Fruit fly (Drosophila melanogaster): ENCODE measurements around the gene CG31624.

Gene CG31624

dm6 chr2L:21163311-21163842 is 36.8 kb downstream of the CG31624 start, which contains the start of gene Noc2 (continued):
- no peak for TF ChIP-seq CG6175 (GFP tag; IDR thresholded peaks at IDR 0.05)
- peak; percentile 20 for TF ChIP-seq CG6654 (GFP tag; optimal IDR thresholded peaks at IDR 0.05)
- no peak for TF ChIP-seq CG2889 (GFP tag; IDR thresholded peaks at IDR 0.05)
- no peak for TF ChIP-seq slp2 (GFP tag; optimal IDR thresholded peaks at IDR 0.05)
- no peak for TF ChIP-seq bowl (GFP tag; IDR thresholded peaks at IDR 0.05)
- TF ChIP-seq CG6689 (GFP tag; IDR thresholded peaks at IDR 0.05), result peak; percentile 17; the same call in 1 of the 2 replicates
- TF ChIP-seq Mes4 (GFP tag; optimal IDR thresholded peaks at IDR 0.05), result no peak
- TF ChIP-seq MESR4 (GFP tag; optimal IDR thresholded peaks at IDR 0.05), result peak; percentile 74
- TF ChIP-seq CG12391 (tag; optimal IDR thresholded peaks at IDR 0.05), result peak; percentile 60
- peak; percentile 27 for TF ChIP-seq CG17802 (tag; optimal IDR thresholded peaks at IDR 0.05)
- no peak for TF ChIP-seq CG13894 (tag; optimal IDR thresholded peaks at IDR 0.05)
- no peak for TF ChIP-seq CG10274 (GFP tag; optimal IDR thresholded peaks at IDR 0.05)
- no peak for TF ChIP-seq CrebB (tag; optimal IDR thresholded peaks at IDR 0.05)
- TF ChIP-seq Six4 (GFP tag; optimal IDR thresholded peaks at IDR 0.05), result no peak
- peak; percentile 24 for TF ChIP-seq Usf (GFP tag; optimal IDR thresholded peaks at IDR 0.05)
- TF ChIP-seq B-H2 (GFP tag; optimal IDR thresholded peaks at IDR 0.05), result peak; percentile 7
- TF ChIP-seq CG31388 (GFP tag; optimal IDR thresholded peaks at IDR 0.05), result peak; percentile 8
- peak; percentile 35 for TF ChIP-seq CG15269 (tag; optimal IDR thresholded peaks at IDR 0.05)
- no peak for TF ChIP-seq CG10654 (GFP tag; optimal IDR thresholded peaks at IDR 0.05)
- TF ChIP-seq CG10565 (GFP tag; optimal IDR thresholded peaks at IDR 0.05), result no peak
- TF ChIP-seq CG10959 (GFP tag; IDR thresholded peaks at IDR 0.05), result no peak
- TF ChIP-seq al (GFP tag; IDR thresholded peaks at IDR 0.05), result peak; percentile 46; the same call in 1 of the 2 replicates
- no peak for TF ChIP-seq Kr (GFP tag; optimal IDR thresholded peaks at IDR 0.05)
- no peak for TF ChIP-seq Fer2 (tag; optimal IDR thresholded peaks at IDR 0.05)
- TF ChIP-seq sna (GFP tag; IDR thresholded peaks at IDR 0.05; ENCODE audit: partially characterized antibody), result no peak
- TF ChIP-seq CG10267 (tag; optimal IDR thresholded peaks at IDR 0.05), result peak; percentile 37
- TF ChIP-seq caup (GFP tag; optimal IDR thresholded peaks at IDR 0.05; ENCODE audit: severe bottlenecking), result no peak
- TF ChIP-seq CG9727 (GFP tag; optimal IDR thresholded peaks at IDR 0.05), result peak; percentile 33
- no peak for TF ChIP-seq pan (optimal IDR thresholded peaks at IDR 0.05)
- TF ChIP-seq pan (GFP tag; optimal IDR thresholded peaks at IDR 0.05 in 1 of 2, IDR thresholded peaks at IDR 0.05 in 1 of 2), result peak in 1 of 2 experiments; percentile 53
- no peak for TF ChIP-seq CG16863 (GFP tag; optimal IDR thresholded peaks at IDR 0.05)
- TF ChIP-seq eyg (GFP tag; optimal IDR thresholded peaks at IDR 0.05), result no peak
- TF ChIP-seq rib (GFP tag; IDR thresholded peaks at IDR 0.05), result no peak
- no peak for TF ChIP-seq h (optimal IDR thresholded peaks at IDR 0.05)
- TF ChIP-seq corto (GFP tag; optimal IDR thresholded peaks at IDR 0.05), result no peak
- TF ChIP-seq abd-A (tag; optimal IDR thresholded peaks at IDR 0.05), result no peak
- peak; percentile 38; the same call in 1 of the 2 replicates for TF ChIP-seq CG11085 (GFP tag; IDR thresholded peaks at IDR 0.05)
- no peak for TF ChIP-seq CG8478 (optimal IDR thresholded peaks at IDR 0.05)
- no peak for TF ChIP-seq nom (GFP tag; optimal IDR thresholded peaks at IDR 0.05)
- peak; percentile 55 for TF ChIP-seq Nf-YC (tag; optimal IDR thresholded peaks at IDR 0.05)
- no peak for TF ChIP-seq run (tag; optimal IDR thresholded peaks at IDR 0.05)
- no peak for TF ChIP-seq CG15073 (GFP tag; optimal IDR thresholded peaks at IDR 0.05)
- no peak for TF ChIP-seq B-H1 (GFP tag; IDR thresholded peaks at IDR 0.05)
- TF ChIP-seq Eip74EF (GFP tag; optimal IDR thresholded peaks at IDR 0.05), result no peak
- TF ChIP-seq sr (GFP tag; IDR thresholded peaks at IDR 0.05), result no peak
- no peak for TF ChIP-seq ATbp (GFP tag; optimal IDR thresholded peaks at IDR 0.05)
- TF ChIP-seq Optix (GFP tag; IDR thresholded peaks at IDR 0.05), result no peak
- TF ChIP-seq CG31365 (tag; optimal IDR thresholded peaks at IDR 0.05), result no peak
- TF ChIP-seq yki (optimal IDR thresholded peaks at IDR 0.05), result no peak
- TF ChIP-seq CG17568 (GFP tag; optimal IDR thresholded peaks at IDR 0.05), result no peak
- TF ChIP-seq Neu2 (GFP tag; optimal IDR thresholded peaks at IDR 0.05; ENCODE audit: borderline replicate concordance), result no peak
- TF ChIP-seq kni (GFP tag; optimal IDR thresholded peaks at IDR 0.05), result no peak
